Worm (Caenorhabditis elegans) whole organism, L3 larva: ENCODE results near the gene F40G9.14.

Experiments used
- elt-2 ChIP-seq: sonication (generic microtip); optimal IDR thresholded peaks from 2 replicates; lab custom pipeline; 2016; ENCODE audit warnings: missing genetic modification reagents, mild to moderate bottlenecking, missing genetic modification characterization, missing compliant biosample characterization
- pha-4 ChIP-seq: fragments of 150-350 bp; optimal IDR thresholded peaks from 2 replicates; lab custom pipeline; 2014; ENCODE audit warnings: missing biosample characterization, missing genetic modification reagents, missing genetic modification characterization
- tbx-2 ChIP-seq: sonication (generic microtip); optimal IDR thresholded peaks from 2 replicates; lab custom pipeline; 2016; ENCODE audit warnings: mild to moderate bottlenecking, missing genetic modification characterization, missing compliant biosample characterization

Gene F40G9.14

DNA sequence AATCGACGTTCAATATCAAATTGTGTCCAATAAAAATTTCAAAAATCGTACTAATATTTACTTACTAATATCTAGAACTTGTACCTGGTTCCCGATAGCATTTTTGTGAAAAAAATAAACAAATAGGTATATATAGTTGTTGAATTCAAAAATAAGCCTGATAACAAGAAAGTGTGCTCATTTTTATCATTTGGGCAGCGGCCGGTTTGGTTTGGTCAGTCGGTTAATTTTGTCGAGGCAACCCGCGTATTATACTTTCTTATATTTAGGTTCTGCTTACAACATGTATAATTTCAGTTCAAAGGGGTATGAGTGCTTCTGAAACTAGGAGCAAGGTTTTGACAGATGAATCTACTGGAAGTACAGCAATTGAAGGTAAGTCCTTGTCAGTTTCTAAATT is 47.0 kb downstream of the F40G9.14 start, which contains the start of the genes nhr-280 and C29F9.2:
Gene nhr-280 (minus strand): TSS at position 101 of the 400 bp plus-strand sequence.
Gene C29F9.2 (plus strand): TSS at position 298 of the 400 bp plus-strand sequence.
- TF ChIP-seq pha-4 (peak; percentile 38), elt-2 (peak; percentile 38), tbx-2 (no peak)
